Fruit fly (Drosophila melanogaster): ENCODE measurements around the gene CG42446.

DNA sequence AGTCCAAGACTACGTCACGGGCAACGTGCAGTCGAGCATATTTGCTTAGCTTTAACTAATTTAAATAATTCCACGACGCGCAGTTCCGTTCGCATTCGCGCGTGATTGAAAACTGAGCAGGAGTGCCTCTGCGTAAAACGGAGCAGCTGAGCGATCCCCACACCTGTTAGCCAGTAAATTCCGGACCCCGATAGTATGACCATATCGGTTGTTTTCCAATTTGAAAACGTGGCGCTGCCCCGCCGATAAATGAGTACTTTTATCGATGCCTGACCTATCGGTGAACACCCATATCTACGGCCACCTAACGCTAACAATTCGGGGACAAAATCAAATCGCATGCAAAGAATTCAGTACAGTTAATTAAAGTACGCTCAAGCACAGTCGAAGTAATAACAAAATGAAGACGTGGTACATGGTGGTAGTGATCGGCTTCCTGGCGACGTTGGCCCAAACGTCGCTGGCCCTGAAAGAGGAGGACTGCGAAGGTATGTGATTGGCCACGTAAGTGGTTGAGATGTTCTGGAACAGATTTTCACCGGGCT lies 10.7 kb downstream of the CG42446 start, which contains the start of the genes CG14879 and Manf:
- no peak for TF ChIP-seq rn (GFP tag; IDR thresholded peaks at IDR 0.05)
- no peak for TF ChIP-seq CG9948 (tag; optimal IDR thresholded peaks at IDR 0.05)

Measured in whole organism, pupa.